Worm (Caenorhabditis elegans) whole organism, young adult: ENCODE data around the gene lido-9.

Experiments
- C06A6.2 ChIP-seq: fragments of 200-800 bp; sonication (Bioruptor generic); conservative IDR thresholded peaks from 2 replicates; pipeline ENCODE4 v1.3.6; 2022; ENCODE audit warnings: missing genetic modification characterization, missing compliant biosample characterization
- F49E8.2 ChIP-seq: sonication (generic microtip); optimal IDR thresholded peaks from 3 replicates; lab custom pipeline; 2017; ENCODE audit warnings: missing genetic modification characterization, mild to moderate bottlenecking, missing compliant biosample characterization, antibody characterized with exemption, moderate library complexity; ENCODE audit not compliant: insufficient read depth
- F57A8.1 ChIP-seq: fragments of 200-800 bp; sonication (Bioruptor generic); optimal IDR thresholded peaks from 2 replicates; lab custom pipeline; 2018; ENCODE audit warnings: mild to moderate bottlenecking, missing genetic modification characterization, moderate library complexity, missing compliant biosample characterization
- T26A5.8 ChIP-seq: sonication (generic microtip); optimal IDR thresholded peaks from 2 replicates; lab custom pipeline; 2016; ENCODE audit warnings: missing genetic modification characterization, missing compliant biosample characterization
- cebp-1 ChIP-seq, 2 experiments: fragments of 200-800 bp in 1 of 2; sonication (Bioruptor generic) in 1 of 2; sonication (generic microtip) in 1 of 2; IDR thresholded peaks in 1 of 2; optimal IDR thresholded peaks in 1 of 2; 2 replicates each; pipeline versions ENCODE4 v1.3.6 to Lab custom; 2017 to 2022; ENCODE audit warnings: missing compliant biosample characterization in 2 of 2, missing genetic modification characterization in 2 of 2, mild to moderate bottlenecking in 1 of 2, missing genetic modification reagents in 1 of 2, moderate library complexity in 1 of 2
- lin-35 ChIP-seq, 3 experiments: fragments of 150-350 bp in 2 of 3; sonication (generic microtip) in 1 of 3; optimal IDR thresholded peaks; 2 replicates each; lab custom pipeline; 2014 to 2018; ENCODE audit warnings: missing biosample characterization in 3 of 3, missing genetic modification characterization in 3 of 3, missing genetic modification reagents in 3 of 3
- nfya-1 ChIP-seq: sonication (generic microtip); optimal IDR thresholded peaks from 2 replicates; lab custom pipeline; 2017; ENCODE audit warnings: antibody characterized with exemption, missing compliant biosample characterization, missing genetic modification characterization, borderline replicate concordance; ENCODE audit not compliant: insufficient read depth
- nhr-27 ChIP-seq: fragments of 200-800 bp; sonication (Bioruptor generic); optimal IDR thresholded peaks from 2 replicates; lab custom pipeline; 2018; ENCODE audit warnings: mild to moderate bottlenecking, missing genetic modification characterization, moderate library complexity, missing compliant biosample characterization
- rpc-1 ChIP-seq, 2 experiments: fragments of 150-350 bp in 1 of 2; sonication (generic microtip) in 1 of 2; optimal IDR thresholded peaks; 2 replicates each; lab custom pipeline; 2014 to 2018; ENCODE audit warnings: missing biosample characterization in 1 of 2, missing genetic modification characterization in 1 of 2, missing genetic modification reagents in 1 of 2, missing genotype in 1 of 2
- unc-130 ChIP-seq: sonication (generic microtip); optimal IDR thresholded peaks from 2 replicates; lab custom pipeline; 2016; ENCODE audit warnings: missing genetic modification reagents, missing genetic modification characterization, missing compliant biosample characterization
- ztf-25 ChIP-seq: fragments of 200-800 bp; sonication (Bioruptor generic); IDR thresholded peaks from 2 replicates; pipeline ENCODE4 v1.3.6; 2022; ENCODE audit warnings: missing genetic modification reagents, missing genetic modification characterization, missing compliant biosample characterization
- ztf-6 ChIP-seq: fragments of 200-800 bp; sonication (Bioruptor generic); IDR thresholded peaks from 2 replicates; pipeline ENCODE4 v1.3.6; 2022; ENCODE audit warnings: missing genetic modification reagents, missing genetic modification characterization, missing compliant biosample characterization

- no peak for TF ChIP-seq ztf-6 (GFP tag; lab: Robert Waterston, UW)
- TF ChIP-seq unc-130: no peak
- TF ChIP-seq rpc-1 (optimal IDR thresholded peaks at IDR 0.05; lab: Kevin White, UChicago): no peak
- TF ChIP-seq rpc-1 (tag; optimal IDR thresholded peaks at IDR 0.05; lab: Kevin White, UChicago): no peak
- no peak for TF ChIP-seq F57A8.1 (GFP tag; lab: Kevin White, UChicago)
- no peak for TF ChIP-seq lin-35 (GFP tag; optimal IDR thresholded peaks at IDR 0.05; lab: Kevin White, UChicago)
- TF ChIP-seq F49E8.2: no peak
- no peak for TF ChIP-seq nfya-1
- TF ChIP-seq nhr-27: no peak
- TF ChIP-seq ztf-25 (GFP tag; lab: Robert Waterston, UW): no peak
- no peak for TF ChIP-seq C06A6.2
- no peak for TF ChIP-seq cebp-1 (GFP tag; IDR thresholded peaks at IDR 0.05; lab: Robert Waterston, UW)
- TF ChIP-seq cebp-1 (tag; optimal IDR thresholded peaks at IDR 0.05; lab: Kevin White, UChicago): no peak
- TF ChIP-seq T26A5.8 (tag; lab: Kevin White, UChicago): no peak
Observed at ce11 chrII:3019807-3020206, 19.2 kb downstream of the lido-9 start, which contains the start of gene clec-3.
